Fruit fly (Drosophila melanogaster): ENCODE data around the gene Rh7.

DNA sequence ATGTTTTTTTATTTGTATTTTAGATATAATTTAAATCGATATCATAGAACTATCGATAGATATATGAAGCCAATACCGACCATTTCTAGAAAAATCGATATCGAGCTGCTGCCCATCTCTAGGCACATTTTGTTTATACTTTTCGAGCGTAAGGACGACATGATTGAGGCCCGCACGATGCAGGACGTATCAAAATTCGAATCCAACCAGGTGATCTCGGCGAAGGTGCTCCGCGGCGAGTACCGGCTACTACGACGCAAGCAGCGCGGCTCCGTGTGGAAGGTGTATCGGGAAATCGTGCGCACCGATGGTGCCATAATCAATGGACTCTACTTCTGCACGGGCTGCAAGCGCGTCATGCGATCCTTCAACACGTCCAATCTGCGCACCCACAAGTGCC is 57.1 kb downstream of the Rh7 start, which contains the start of gene ssp:
- no peak for TF ChIP-seq EcR (GFP tag; optimal IDR thresholded peaks at IDR 0.05)
- TF ChIP-seq psq (optimal IDR thresholded peaks at IDR 0.05), result no peak
- no peak for TF ChIP-seq CG8478 (optimal IDR thresholded peaks at IDR 0.05)
- no peak for TF ChIP-seq Dll (optimal IDR thresholded peaks at IDR 0.05)

Data from whole organism.